Fruit fly (Drosophila melanogaster) whole organism: Measurements from ENCODE around the gene mbo.

Experiments
- CG8478 ChIP-seq: fragments of >200 bp; optimal IDR thresholded peaks from 2 replicates; lab custom pipeline; 2018; ENCODE audit warnings: inconsistent platforms
- Dll ChIP-seq: fragments of >200 bp; optimal IDR thresholded peaks from 2 replicates; lab custom pipeline; 2017
- EcR ChIP-seq, 2 experiments: fragments of >200 bp; optimal IDR thresholded peaks; 2 replicates each; lab custom pipeline; 2017; ENCODE audit warnings: missing biosample characterization in 2 of 2, missing genetic modification characterization in 2 of 2, missing genetic modification reagents in 2 of 2
- pan ChIP-seq: fragments of >200 bp; optimal IDR thresholded peaks from 2 replicates; lab custom pipeline; 2017
- psq ChIP-seq: fragments of >200 bp; optimal IDR thresholded peaks from 2 replicates; lab custom pipeline; 2017
- usp ChIP-seq: fragments of >200 bp; optimal IDR thresholded peaks from 2 replicates; lab custom pipeline; 2017; ENCODE audit warnings: missing biosample characterization, missing genetic modification characterization, mixed read lengths

DNA sequence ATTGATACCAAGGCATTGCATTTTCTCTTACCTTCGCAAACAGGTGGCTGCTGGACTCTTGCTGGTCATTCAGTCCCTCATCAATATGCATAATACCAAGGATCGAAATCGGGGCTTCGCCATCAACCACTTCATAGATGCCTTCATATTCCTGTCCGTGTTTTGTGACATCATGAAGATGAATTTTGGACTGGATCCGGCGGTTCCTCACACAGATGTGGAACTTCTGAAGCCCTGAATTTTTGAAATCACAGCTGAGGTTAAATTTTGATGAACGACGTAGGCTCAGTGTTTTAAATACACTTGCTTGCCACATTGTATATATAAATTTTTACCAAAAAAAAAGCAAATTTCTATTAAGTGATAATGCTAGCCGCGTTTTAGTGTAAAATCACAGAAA lies 18.2 kb upstream of the mbo start, which contains the start of gene Past1:
- TF ChIP-seq pan (lab: Kevin White, UChicago): no peak
- TF ChIP-seq CG8478: no peak
- TF ChIP-seq psq: no peak
- no peak for TF ChIP-seq Dll
- no peak for TF ChIP-seq EcR (GFP tag; optimal IDR thresholded peaks at IDR 0.05; lab: Kevin White, UChicago)
- no peak for TF ChIP-seq usp (GFP tag; lab: Kevin White, UChicago)
